Worm (Caenorhabditis elegans) whole organism, late embryonic: ENCODE results near the gene F19F10.11.
"Not testable (repeated sequence)": the region's sequence is repeated elsewhere in the genome, so short reads cannot be mapped to it uniquely, and the experiment has no call there.

Experiments
- C38D4.7 ChIP-seq: fragments of 200-800 bp; sonication (Bioruptor generic); optimal IDR thresholded peaks from 2 replicates; lab custom pipeline; 2018; ENCODE audit warnings: mild to moderate bottlenecking, missing genetic modification characterization, moderate library complexity, missing compliant biosample characterization
- F13H6.1 ChIP-seq: sonication (generic microtip); optimal IDR thresholded peaks from 2 replicates; lab custom pipeline; 2016; ENCODE audit warnings: missing genetic modification characterization, missing compliant biosample characterization
- K09A11.1 ChIP-seq: sonication (generic microtip); optimal IDR thresholded peaks from 2 replicates; lab custom pipeline; 2017; ENCODE audit warnings: antibody characterized with exemption, mild to moderate bottlenecking, missing genetic modification characterization, missing compliant biosample characterization; ENCODE audit not compliant: insufficient read depth
- T23F11.4 ChIP-seq: fragments of 200-800 bp; sonication (Bioruptor generic); optimal IDR thresholded peaks from 2 replicates; lab custom pipeline; 2018; ENCODE audit warnings: mild to moderate bottlenecking, missing genetic modification characterization, missing compliant biosample characterization
- Y22D7AL.16 ChIP-seq: sonication (generic microtip); optimal IDR thresholded peaks from 2 replicates; lab custom pipeline; 2016; ENCODE audit warnings: missing genetic modification characterization, missing compliant biosample characterization
- ahr-1 ChIP-seq: sonication (generic microtip); optimal IDR thresholded peaks from 2 replicates; lab custom pipeline; 2016; ENCODE audit warnings: missing genetic modification characterization, missing compliant biosample characterization
- ceh-18 ChIP-seq: sonication (generic microtip); optimal IDR thresholded peaks from 2 replicates; lab custom pipeline; 2016; ENCODE audit warnings: missing genetic modification characterization, missing compliant biosample characterization
- ceh-19 ChIP-seq: fragments of 200-800 bp; sonication (Bioruptor generic); optimal IDR thresholded peaks from 2 replicates; lab custom pipeline; 2018; ENCODE audit warnings: mild to moderate bottlenecking, missing genetic modification characterization, missing compliant biosample characterization
- ceh-22 ChIP-seq: sonication (generic microtip); optimal IDR thresholded peaks from 2 replicates; lab custom pipeline; 2017; ENCODE audit warnings: missing biosample characterization, missing genetic modification characterization
- ceh-24 ChIP-seq: sonication (generic microtip); optimal IDR thresholded peaks from 2 replicates; lab custom pipeline; 2016; ENCODE audit warnings: mild to moderate bottlenecking, missing genetic modification characterization, missing compliant biosample characterization
- ceh-30 ChIP-seq: fragments of 150-350 bp; optimal IDR thresholded peaks from 2 replicates; lab custom pipeline; 2014; ENCODE audit warnings: missing biosample characterization, missing genetic modification characterization
- ceh-34 ChIP-seq: sonication (generic microtip); optimal IDR thresholded peaks from 2 replicates; lab custom pipeline; 2016; ENCODE audit warnings: mild to moderate bottlenecking, missing genetic modification characterization, missing compliant biosample characterization
- ceh-45 ChIP-seq: fragments of 200-800 bp; sonication (Bioruptor generic); IDR thresholded peaks from 2 replicates; pipeline ENCODE4 v1.3.6; 2022; ENCODE audit warnings: missing genetic modification reagents, missing genetic modification characterization, missing compliant biosample characterization
- ceh-6 ChIP-seq: fragments of 200-800 bp; sonication (Bioruptor generic); optimal IDR thresholded peaks from 2 replicates; lab custom pipeline; 2018; ENCODE audit warnings: mild to moderate bottlenecking, missing genetic modification characterization, missing compliant biosample characterization
- ceh-9 ChIP-seq: sonication (generic microtip); optimal IDR thresholded peaks from 2 replicates; lab custom pipeline; 2016; ENCODE audit warnings: mild to moderate bottlenecking, missing genetic modification characterization, inconsistent platforms, missing compliant biosample characterization
- che-1 ChIP-seq: sonication (generic microtip); optimal IDR thresholded peaks from 2 replicates; lab custom pipeline; 2016; ENCODE audit warnings: mild to moderate bottlenecking, missing genetic modification characterization, missing compliant biosample characterization
- dmd-4 ChIP-seq: sonication (generic microtip); optimal IDR thresholded peaks from 2 replicates; lab custom pipeline; 2016; ENCODE audit warnings: borderline replicate concordance, missing genetic modification characterization, missing compliant biosample characterization
- dve-1 ChIP-seq: sonication (generic microtip); optimal IDR thresholded peaks from 2 replicates; lab custom pipeline; 2017; ENCODE audit warnings: antibody characterized with exemption, mild to moderate bottlenecking, missing genetic modification characterization, missing compliant biosample characterization
- elt-2 ChIP-seq: sonication (generic microtip); optimal IDR thresholded peaks from 2 replicates; lab custom pipeline; 2016; ENCODE audit warnings: missing genetic modification reagents, missing genetic modification characterization, missing compliant biosample characterization
- ets-4 ChIP-seq: sonication (generic microtip); optimal IDR thresholded peaks from 2 replicates; lab custom pipeline; 2016; ENCODE audit warnings: missing genetic modification characterization, missing compliant biosample characterization
- hlh-15 ChIP-seq: sonication (generic microtip); optimal IDR thresholded peaks from 2 replicates; lab custom pipeline; 2016; ENCODE audit warnings: missing genetic modification characterization, missing compliant biosample characterization
- hlh-30 ChIP-seq: sonication (generic microtip); optimal IDR thresholded peaks from 2 replicates; lab custom pipeline; 2017; ENCODE audit warnings: antibody characterized with exemption, missing genetic modification characterization, missing compliant biosample characterization; ENCODE audit not compliant: insufficient read depth
- hlh-6 ChIP-seq: sonication (generic microtip); optimal IDR thresholded peaks from 2 replicates; lab custom pipeline; 2016; ENCODE audit warnings: missing genotype, missing genetic modification characterization, missing compliant biosample characterization
- hlh-8 ChIP-seq: sonication (generic microtip); optimal IDR thresholded peaks from 2 replicates; lab custom pipeline; 2016; ENCODE audit warnings: missing genotype, missing genetic modification characterization, missing compliant biosample characterization
- lin-11 ChIP-seq: fragments of 200-800 bp; sonication (Bioruptor generic); optimal IDR thresholded peaks from 2 replicates; lab custom pipeline; 2018; ENCODE audit warnings: mild to moderate bottlenecking, missing genetic modification characterization, missing compliant biosample characterization
- mec-3 ChIP-seq: sonication (generic microtip); optimal IDR thresholded peaks from 2 replicates; lab custom pipeline; 2016; ENCODE audit warnings: borderline replicate concordance, missing genetic modification characterization, missing compliant biosample characterization
- npax-4 ChIP-seq: sonication (generic microtip); optimal IDR thresholded peaks from 2 replicates; lab custom pipeline; 2016; ENCODE audit warnings: missing genetic modification characterization, missing compliant biosample characterization
- pax-1 ChIP-seq: fragments of 150-350 bp; optimal IDR thresholded peaks from 2 replicates; lab custom pipeline; 2014; ENCODE audit warnings: missing biosample characterization, missing genetic modification characterization
- pha-2 ChIP-seq: sonication (generic microtip); optimal IDR thresholded peaks from 2 replicates; lab custom pipeline; 2017; ENCODE audit warnings: mild to moderate bottlenecking, missing genetic modification characterization, missing compliant biosample characterization
- pha-4 ChIP-seq: fragments of 150-350 bp; optimal IDR thresholded peaks from 2 replicates; lab custom pipeline; 2018; ENCODE audit warnings: missing biosample characterization, missing genetic modification reagents, missing genetic modification characterization
- pqm-1 ChIP-seq: sonication (generic microtip); optimal IDR thresholded peaks from 2 replicates; lab custom pipeline; 2016; ENCODE audit warnings: missing genetic modification characterization, missing compliant biosample characterization
- sdc-2 ChIP-seq: sonication (generic microtip); optimal IDR thresholded peaks from 2 replicates; lab custom pipeline; 2016; ENCODE audit warnings: missing genotype, missing genetic modification characterization, missing compliant biosample characterization
- syd-9 ChIP-seq: sonication (generic microtip); optimal IDR thresholded peaks from 2 replicates; lab custom pipeline; 2016; ENCODE audit warnings: mild to moderate bottlenecking, missing genetic modification characterization, moderate library complexity, missing compliant biosample characterization
- tbx-2 ChIP-seq: sonication (generic microtip); optimal IDR thresholded peaks from 2 replicates; lab custom pipeline; 2016; ENCODE audit warnings: missing genetic modification characterization, missing compliant biosample characterization
- tbx-7 ChIP-seq: sonication (generic microtip); optimal IDR thresholded peaks from 2 replicates; lab custom pipeline; 2016; ENCODE audit warnings: missing genotype, missing genetic modification characterization, missing compliant biosample characterization
- unc-3 ChIP-seq, 2 experiments: fragments of 200-800 bp in 1 of 2; sonication (Bioruptor generic) in 1 of 2; sonication (generic microtip) in 1 of 2; conservative IDR thresholded peaks in 1 of 2; optimal IDR thresholded peaks in 1 of 2; 2 replicates each; pipeline versions ENCODE4 v1.3.6 to Lab custom; 2016 to 2022; ENCODE audit warnings: missing compliant biosample characterization in 2 of 2, missing genetic modification characterization in 2 of 2, missing genetic modification reagents in 1 of 2
- unc-42 ChIP-seq: sonication (generic microtip); optimal IDR thresholded peaks from 2 replicates; lab custom pipeline; 2016; ENCODE audit warnings: missing genotype, missing genetic modification characterization, missing compliant biosample characterization
- unc-86 ChIP-seq: sonication (generic microtip); optimal IDR thresholded peaks from 2 replicates; lab custom pipeline; 2016; ENCODE audit warnings: missing genetic modification characterization, missing compliant biosample characterization

The F19F10.11 gene

ce11 chrV:7548499-7548898 lies 39.0 kb downstream of the F19F10.11 start:
- TF ChIP-seq unc-3 (GFP tag; conservative IDR thresholded peaks at IDR 0.05; lab: Robert Waterston, UW) (0 out of 2 replicates have a peak, but pooled peaks have one; percentile 25), che-1 (peak; percentile 15)
- TF ChIP-seq unc-3 (tag; optimal IDR thresholded peaks at IDR 0.05; lab: Kevin White, UChicago), result not testable (repeated sequence)
- TF ChIP-seq, all 69 proteins: peak for 2; not testable (repeated sequence) for 67

ce11 chrV:7548017-7548416 lies 39.5 kb downstream of the F19F10.11 start:
- TF ChIP-seq F13H6.1 (tag; lab: Kevin White, UChicago) (no peak), elt-2 (tag; lab: Kevin White, UChicago) (peak; percentile 72), T23F11.4 (GFP tag; lab: Kevin White, UChicago) (no peak)

- TF ChIP-seq dve-1 (no peak), ceh-30 (tag; lab: Kevin White, UChicago) (no peak), hlh-30 (no peak), hlh-8 (tag; lab: Kevin White, UChicago) (no peak), unc-42 (tag; lab: Kevin White, UChicago) (no peak), npax-4 (tag; lab: Kevin White, UChicago) (no peak), sdc-2 (no peak), C38D4.7 (no peak), ceh-19 (GFP tag; lab: Kevin White, UChicago) (no peak), ceh-9 (tag; lab: Kevin White, UChicago) (no peak), ceh-6 (no peak), hlh-15 (tag; lab: Kevin White, UChicago) (no peak), hlh-6 (tag; lab: Kevin White, UChicago) (no peak), T23F11.4 (GFP tag; lab: Kevin White, UChicago) (no peak)
Measured at ce11 chrV:7547479-7547878, 40.0 kb downstream of the F19F10.11 start, which contains the start of gene ftn-1. TSS of gene ftn-1 (minus strand) at chrV:7547579.

ce11 chrV:7545187-7545586 lies 42.3 kb downstream of the F19F10.11 start, which contains the start of the genes C54F6.19 and nhx-3:
TSS of gene C54F6.19 (plus strand) at chrV:7545487.
TSS of gene nhx-3 (minus strand) at chrV:7545523.
- no peak for TF ChIP-seq lin-11 (tag; lab: Kevin White, UChicago)
- no peak for TF ChIP-seq unc-86 (tag; lab: Kevin White, UChicago)
- TF ChIP-seq dmd-4 (tag; lab: Kevin White, UChicago), result no peak
- TF ChIP-seq ceh-18, result no peak
- no peak for TF ChIP-seq tbx-7 (tag; lab: Kevin White, UChicago)
- TF ChIP-seq unc-3 (GFP tag; conservative IDR thresholded peaks at IDR 0.05; lab: Robert Waterston, UW), result no peak
- no peak for TF ChIP-seq unc-3 (tag; optimal IDR thresholded peaks at IDR 0.05; lab: Kevin White, UChicago)
- no peak for TF ChIP-seq pha-4
- TF ChIP-seq pqm-1 (tag; lab: Kevin White, UChicago), result no peak
- no peak for TF ChIP-seq unc-42 (tag; lab: Kevin White, UChicago)
- no peak for TF ChIP-seq ets-4 (tag; lab: Kevin White, UChicago)
- TF ChIP-seq pha-2 (tag; lab: Kevin White, UChicago), result no peak
- no peak for TF ChIP-seq hlh-6 (tag; lab: Kevin White, UChicago)
- TF ChIP-seq ceh-24 (tag; lab: Kevin White, UChicago), result no peak
- TF ChIP-seq Y22D7AL.16 (tag; lab: Kevin White, UChicago), result no peak
- no peak for TF ChIP-seq ceh-45 (GFP tag; lab: Robert Waterston, UW)

- no peak for TF ChIP-seq syd-9
Measured at ce11 chrV:7543728-7544127, 43.8 kb downstream of the F19F10.11 start.

- no peak for TF ChIP-seq pax-1
- TF ChIP-seq ahr-1 (tag; lab: Kevin White, UChicago), result no peak
- no peak for TF ChIP-seq K09A11.1 (tag; lab: Kevin White, UChicago)
- TF ChIP-seq Y22D7AL.16 (tag; lab: Kevin White, UChicago), result no peak
- no peak for TF ChIP-seq ceh-18
- no peak for TF ChIP-seq hlh-6 (tag; lab: Kevin White, UChicago)
- TF ChIP-seq ceh-34 (tag; lab: Kevin White, UChicago), result no peak
- no peak for TF ChIP-seq mec-3 (tag; lab: Kevin White, UChicago)
- TF ChIP-seq tbx-2 (tag; lab: Kevin White, UChicago), result no peak
- TF ChIP-seq T23F11.4 (GFP tag; lab: Kevin White, UChicago), result no peak
- no peak for TF ChIP-seq ceh-22 (tag; lab: Kevin White, UChicago)
Measured at ce11 chrV:7539015-7539414, 48.5 kb downstream of the F19F10.11 start, which contains the start of gene srh-268. TSS of gene srh-268 (plus strand) at chrV:7539315.
